Worm (Caenorhabditis elegans): ENCODE results near the gene F10G7.9.

F10G7.9 gene

DNA sequence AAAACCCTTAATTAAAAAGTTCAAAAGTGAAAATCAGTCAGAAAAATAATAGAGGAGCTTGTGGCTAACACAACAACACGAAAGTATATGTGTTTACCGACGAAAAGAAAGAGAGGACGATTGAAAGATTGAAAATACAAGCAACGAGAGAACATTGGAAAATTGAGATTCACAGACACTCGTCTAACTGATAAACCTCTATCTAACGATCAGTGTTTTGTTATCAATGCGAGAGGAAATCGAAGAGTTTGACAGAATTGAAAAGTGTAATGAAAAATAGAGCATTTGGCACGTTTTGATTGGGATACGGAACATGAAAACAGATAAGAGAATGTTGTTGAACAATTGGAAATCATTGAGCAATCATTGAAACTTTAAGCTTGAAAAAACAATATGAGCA, 22.4 kb upstream of the F10G7.9 start (continued):
- TF ChIP-seq pha-4 (GFP tag; IDR thresholded peaks at IDR 0.05) (no peak), pha-4 (tag; optimal IDR thresholded peaks at IDR 0.05) (no peak), lir-3 (tag; optimal IDR thresholded peaks at IDR 0.05) (no peak), dmd-6 (GFP tag; IDR thresholded peaks at IDR 0.05) (peak; percentile 89), mep-1 (tag; optimal IDR thresholded peaks at IDR 0.05) (peak; percentile 18), hlh-30 (tag; optimal IDR thresholded peaks at IDR 0.05; ENCODE audit: insufficient read depth) (peak; percentile 31), vab-7 (GFP tag; IDR thresholded peaks at IDR 0.05) (no peak), daf-16 (GFP tag; optimal IDR thresholded peaks at IDR 0.05) (peak; percentile 66 to 95), daf-16 (tag; optimal IDR thresholded peaks at IDR 0.05) (peak; percentile 99), F10B5.3 (tag; optimal IDR thresholded peaks at IDR 0.05) (no peak), zfp-3 (GFP tag; conservative IDR thresholded peaks at IDR 0.05) (no peak), cey-2 (tag; optimal IDR thresholded peaks at IDR 0.05; ENCODE audit: borderline replicate concordance, insufficient read depth) (peak; percentile 7), T26A8.4 (GFP tag; IDR thresholded peaks at IDR 0.05) (no peak), ces-1 (GFP tag; optimal IDR thresholded peaks at IDR 0.05) (no peak), spr-1 (tag; optimal IDR thresholded peaks at IDR 0.05) (peak; percentile 34), ama-1 (optimal IDR thresholded peaks at IDR 0.05) (no peak), mdl-1 (tag; optimal IDR thresholded peaks at IDR 0.05) (peak in 1 of 2 experiments; percentile 47), F37D6.2 (tag; optimal IDR thresholded peaks at IDR 0.05) (no peak), sdz-12 (GFP tag; optimal IDR thresholded peaks at IDR 0.05) (no peak), nhr-48 (tag; optimal IDR thresholded peaks at IDR 0.05) (no peak), skn-1 (tag; optimal IDR thresholded peaks at IDR 0.05) (no peak), nhr-6 (tag; optimal IDR thresholded peaks at IDR 0.05) (peak; percentile 49), unc-39 (tag; optimal IDR thresholded peaks at IDR 0.05) (no peak)

- TF ChIP-seq dve-1 (tag; optimal IDR thresholded peaks at IDR 0.05; ENCODE audit: insufficient read depth) = no peak
- no peak for TF ChIP-seq pha-4 (GFP tag; IDR thresholded peaks at IDR 0.05)
- TF ChIP-seq pha-4 (tag; optimal IDR thresholded peaks at IDR 0.05) = no peak
- TF ChIP-seq Y105C5A.15 (GFP tag; IDR thresholded peaks at IDR 0.05) = no peak
- no peak for TF ChIP-seq ceh-28 (tag; optimal IDR thresholded peaks at IDR 0.05)
- TF ChIP-seq skn-1 (tag; optimal IDR thresholded peaks at IDR 0.05) = no peak
- no peak for TF ChIP-seq lin-38 (GFP tag; IDR thresholded peaks at IDR 0.05)
- TF ChIP-seq daf-16 (GFP tag; optimal IDR thresholded peaks at IDR 0.05) = no peak
- TF ChIP-seq daf-16 (tag; optimal IDR thresholded peaks at IDR 0.05) = no peak
- TF ChIP-seq zag-1 (tag; optimal IDR thresholded peaks at IDR 0.05) = no peak
- TF ChIP-seq T26A8.4 (GFP tag; IDR thresholded peaks at IDR 0.05) = no peak
- TF ChIP-seq snpc-4 (tag; optimal IDR thresholded peaks at IDR 0.05) = no peak
- no peak for TF ChIP-seq spr-3 (GFP tag; optimal IDR thresholded peaks at IDR 0.05)
- TF ChIP-seq ceh-44 (GFP tag; IDR thresholded peaks at IDR 0.05) = no peak
- no peak for TF ChIP-seq ztf-11 (tag; optimal IDR thresholded peaks at IDR 0.05)
- TF ChIP-seq spr-1 (tag; optimal IDR thresholded peaks at IDR 0.05) = no peak
- no peak for TF ChIP-seq ama-1 (optimal IDR thresholded peaks at IDR 0.05)
- no peak for TF ChIP-seq jun-1 (tag; optimal IDR thresholded peaks at IDR 0.05)
Measured at ce11 chrII:4727769-4728168, 21.5 kb upstream of the F10G7.9 start, which contains the start of gene ttr-41. TSS of gene ttr-41 (minus strand) at chrII:4727869.

DNA sequence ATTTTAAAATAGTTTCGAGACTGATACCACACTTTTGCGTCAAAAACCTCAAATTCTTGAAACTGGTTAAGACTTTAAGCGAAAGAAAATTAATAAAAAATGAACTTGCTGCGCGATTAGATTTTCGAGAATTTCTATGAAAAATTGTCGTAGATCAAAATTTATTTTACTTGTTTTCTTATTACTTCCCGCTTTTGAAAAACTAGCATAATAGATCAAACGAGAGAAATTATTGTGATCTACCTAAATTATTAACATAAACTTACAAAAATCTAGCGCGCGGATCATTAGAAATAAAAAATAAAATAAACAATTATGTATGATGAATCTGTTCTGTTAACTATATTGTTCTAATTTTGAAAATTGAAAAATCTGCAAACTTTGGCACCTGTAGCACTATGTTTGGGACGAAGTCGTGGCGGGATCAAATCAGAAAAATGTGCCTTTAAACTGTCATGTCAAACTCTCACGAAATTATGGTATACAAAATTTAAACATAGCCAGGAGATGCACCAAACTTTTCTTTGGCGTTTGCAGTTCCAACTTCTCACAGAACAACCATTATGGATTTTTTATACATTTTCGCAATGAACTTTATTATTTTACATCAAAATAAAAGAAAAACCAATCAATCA, 20.6 kb upstream of the F10G7.9 start:
- no peak for TF ChIP-seq madf-9 (GFP tag; conservative IDR thresholded peaks at IDR 0.05)
- TF ChIP-seq lin-39 (tag; optimal IDR thresholded peaks at IDR 0.05) = no peak
- TF ChIP-seq unc-130 (GFP tag; optimal IDR thresholded peaks at IDR 0.05) = no peak
- TF ChIP-seq mes-2 (tag; optimal IDR thresholded peaks at IDR 0.05; ENCODE audit: poor library complexity, severe bottlenecking) = no peak
- TF ChIP-seq ama-1 (optimal IDR thresholded peaks at IDR 0.05) = peak; percentile 75
- no peak for TF ChIP-seq nhr-10 (tag; optimal IDR thresholded peaks at IDR 0.05)
- peak in 1 of 2 experiments; percentile 69 for TF ChIP-seq unc-62 (GFP tag; optimal IDR thresholded peaks at IDR 0.05 in 1 of 2)
- TF ChIP-seq unc-62 (tag; optimal IDR thresholded peaks at IDR 0.05) = no peak
- TF ChIP-seq dmd-8 (GFP tag; IDR thresholded peaks at IDR 0.05) = no peak
- no peak for TF ChIP-seq F44E2.7 (GFP tag; IDR thresholded peaks at IDR 0.05)
- TF ChIP-seq nhr-11 (tag; optimal IDR thresholded peaks at IDR 0.05) = no peak
- peak; percentile 47 for TF ChIP-seq dve-1 (tag; optimal IDR thresholded peaks at IDR 0.05; ENCODE audit: insufficient read depth)
- TF ChIP-seq lim-7 (GFP tag; IDR thresholded peaks at IDR 0.05) = no peak
- TF ChIP-seq T26A8.4 (GFP tag; IDR thresholded peaks at IDR 0.05) = 0 out of 2 replicates have a peak, but pooled peaks have one; percentile 23
- no peak for TF ChIP-seq lir-3 (tag; optimal IDR thresholded peaks at IDR 0.05)
- no peak for TF ChIP-seq daf-16 (GFP tag; optimal IDR thresholded peaks at IDR 0.05)
- TF ChIP-seq daf-16 (tag; optimal IDR thresholded peaks at IDR 0.05) = peak; percentile 16
- TF ChIP-seq T20F7.1 (GFP tag; optimal IDR thresholded peaks at IDR 0.05) = no peak

Measured in whole organism, L4 larva.